Fruit fly (Drosophila melanogaster) whole organism, pupa: ENCODE data around the gene CG43954.

Experiments used
- CG10348 ChIP-seq: fragments of 200-800 bp; sonication (Bioruptor generic); IDR thresholded peaks from 2 replicates; pipeline ENCODE4 v1.3.6; 2022; ENCODE audit warnings: missing biosample characterization, missing genetic modification characterization
- CG12605 ChIP-seq: fragments of 200-800 bp; sonication (Bioruptor generic); IDR thresholded peaks from 2 replicates; pipeline ENCODE4 v1.3.6; 2022; ENCODE audit warnings: missing biosample characterization, missing genetic modification characterization
- CG13204 ChIP-seq: fragments of 200-800 bp; sonication (Bioruptor generic); optimal IDR thresholded peaks from 2 replicates; lab custom pipeline; 2018; ENCODE audit warnings: missing biosample characterization, mild to moderate bottlenecking, missing genetic modification characterization, moderate library complexity
- CG14655 ChIP-seq: fragments of 200-800 bp; sonication (Bioruptor generic); optimal IDR thresholded peaks from 3 replicates; lab custom pipeline; 2017; ENCODE audit warnings: mild to moderate bottlenecking, missing biosample characterization, missing genetic modification reagents, missing genetic modification characterization
- CG15710 ChIP-seq: fragments of 200-800 bp; sonication (Bioruptor generic); optimal IDR thresholded peaks from 2 replicates; lab custom pipeline; 2018; ENCODE audit warnings: missing biosample characterization, mild to moderate bottlenecking, missing genetic modification characterization, moderate library complexity
- CG17806 ChIP-seq: fragments of 200-800 bp; sonication (Bioruptor generic); optimal IDR thresholded peaks from 2 replicates; lab custom pipeline; 2018; ENCODE audit warnings: missing biosample characterization, mild to moderate bottlenecking, missing genetic modification characterization, moderate library complexity
- CG32121 ChIP-seq: fragments of 200-800 bp; sonication (Bioruptor generic); IDR thresholded peaks from 2 replicates; pipeline ENCODE4 v1.3.6; 2022; ENCODE audit warnings: missing biosample characterization, missing genetic modification characterization
- CG34367 ChIP-seq: fragments of 200-800 bp; sonication (Bioruptor generic); optimal IDR thresholded peaks from 2 replicates; lab custom pipeline; 2018; ENCODE audit warnings: missing biosample characterization, mild to moderate bottlenecking, missing genetic modification characterization
- CG4496 ChIP-seq: fragments of 200-800 bp; sonication (Bioruptor generic); IDR thresholded peaks from 3 replicates; pipeline ENCODE4 v1.3.6; 2022; ENCODE audit warnings: missing biosample characterization, missing genetic modification characterization
- CG8159 ChIP-seq: fragments of 200-800 bp; sonication (Bioruptor generic); optimal IDR thresholded peaks from 3 replicates; lab custom pipeline; 2018; ENCODE audit warnings: missing biosample characterization, mild to moderate bottlenecking, missing genetic modification characterization, moderate library complexity
- CG8301 ChIP-seq: fragments of 200-800 bp; sonication (Bioruptor generic); optimal IDR thresholded peaks from 2 replicates; lab custom pipeline; 2018; ENCODE audit warnings: missing biosample characterization, mild to moderate bottlenecking, missing genetic modification characterization
- CG9948 ChIP-seq: fragments of 200-800 bp; sonication (Bioruptor generic); optimal IDR thresholded peaks from 2 replicates; lab custom pipeline; 2018; ENCODE audit warnings: missing biosample characterization, mild to moderate bottlenecking, missing genetic modification characterization, moderate library complexity
- D1 ChIP-seq: fragments of 200-800 bp; sonication (Bioruptor generic); optimal IDR thresholded peaks from 2 replicates; lab custom pipeline; 2018; ENCODE audit warnings: missing biosample characterization, mild to moderate bottlenecking, missing genetic modification characterization, moderate library complexity
- EcR ChIP-seq: fragments of 200-800 bp; sonication (Bioruptor generic); optimal IDR thresholded peaks from 3 replicates; lab custom pipeline; 2019; ENCODE audit warnings: missing biosample characterization, missing genetic modification characterization, mild to moderate bottlenecking, moderate library complexity, missing genetic modification reagents
- Ets98B ChIP-seq: fragments of 200-800 bp; sonication (Bioruptor generic); IDR thresholded peaks from 2 replicates; pipeline ENCODE4 v1.3.6; 2022; ENCODE audit warnings: missing biosample characterization, missing genetic modification characterization
- Pif1A ChIP-seq: fragments of 200-800 bp; sonication (Bioruptor generic); optimal IDR thresholded peaks from 3 replicates; lab custom pipeline; 2016; ENCODE audit warnings: missing biosample characterization, missing genetic modification characterization
- Pif1B ChIP-seq: fragments of 200-800 bp; sonication (Bioruptor generic); optimal IDR thresholded peaks from 3 replicates; lab custom pipeline; 2016; ENCODE audit warnings: missing biosample characterization, missing genetic modification characterization
- Snoo ChIP-seq: fragments of 200-800 bp; sonication (Bioruptor generic); optimal IDR thresholded peaks from 3 replicates; lab custom pipeline; 2017; ENCODE audit warnings: missing biosample characterization, mild to moderate bottlenecking, missing genetic modification characterization, inconsistent platforms
- fd96Ca ChIP-seq: fragments of 200-800 bp; sonication (Bioruptor generic); IDR thresholded peaks from 3 replicates; pipeline ENCODE4 v1.3.6; 2022; ENCODE audit warnings: missing biosample characterization, missing genetic modification characterization
- gl ChIP-seq: fragments of 200-800 bp; sonication (Bioruptor generic); optimal IDR thresholded peaks from 2 replicates; lab custom pipeline; 2018; ENCODE audit warnings: missing biosample characterization, mild to moderate bottlenecking, missing genetic modification characterization
- rn ChIP-seq: fragments of 200-800 bp; sonication (Bioruptor generic); IDR thresholded peaks from 2 replicates; pipeline ENCODE4 v1.3.6; 2022; ENCODE audit warnings: missing biosample characterization, missing genetic modification characterization

Gene CG43954

dm6 chr3L:16664146-16664722 is 47.2 kb downstream of the CG43954 start:
- TF ChIP-seq CG13204 (no peak), Pif1A (no peak), CG8301 (tag; lab: Kevin White, UChicago) (no peak), CG12605 (no peak), CG9948 (tag; lab: Kevin White, UChicago) (no peak), CG17806 (tag; lab: Kevin White, UChicago) (no peak), EcR (GFP tag; lab: Kevin White, UChicago) (no peak), CG8159 (tag; lab: Kevin White, UChicago) (no peak), CG34367 (tag; lab: Kevin White, UChicago) (no peak), CG14655 (GFP tag; lab: Kevin White, UChicago) (no peak), Pif1B (GFP tag; lab: Kevin White, UChicago) (no peak), D1 (no peak), CG4496 (GFP tag; lab: Robert Waterston, UW) (no peak), CG15710 (tag; lab: Kevin White, UChicago) (no peak)

dm6 chr3L:16661167-16662109 is 50.0 kb downstream of the CG43954 start, which contains the start of gene Baldspot:
Gene Baldspot (minus strand): TSS chr3L:16661615.
- peak; percentile 88 for TF ChIP-seq CG8159 (tag; lab: Kevin White, UChicago)
- TF ChIP-seq CG32121 (GFP tag; lab: Robert Waterston, UW) = peak; percentile 63; the same call in 1 of the 2 replicates
- TF ChIP-seq CG8301 (tag; lab: Kevin White, UChicago) = peak; percentile 91
- TF ChIP-seq CG10348 (GFP tag; lab: Robert Waterston, UW) = no peak
- TF ChIP-seq CG15710 (tag; lab: Kevin White, UChicago) = peak; percentile 44
- peak; percentile 70 for TF ChIP-seq gl (tag; lab: Kevin White, UChicago)
- peak; percentile 93 for TF ChIP-seq Pif1A
- peak; percentile 64 for TF ChIP-seq EcR (GFP tag; lab: Kevin White, UChicago)
- TF ChIP-seq CG9948 (tag; lab: Kevin White, UChicago) = peak; percentile 81
- no peak for TF ChIP-seq rn
- peak; percentile 27 for TF ChIP-seq CG34367 (tag; lab: Kevin White, UChicago)
- peak; percentile 84 for TF ChIP-seq Pif1B (GFP tag; lab: Kevin White, UChicago)
- TF ChIP-seq fd96Ca = peak; percentile 85
- TF ChIP-seq CG12605 = peak; percentile 69
- peak; percentile 50 for TF ChIP-seq CG4496 (GFP tag; lab: Robert Waterston, UW)
- TF ChIP-seq Snoo = peak; percentile 62
- peak; percentile 66 for TF ChIP-seq Ets98B (GFP tag; lab: Robert Waterston, UW)
- TF ChIP-seq D1 = peak; percentile 85
- TF ChIP-seq CG17806 (tag; lab: Kevin White, UChicago) = peak; percentile 79
- peak; percentile 90 for TF ChIP-seq CG14655 (GFP tag; lab: Kevin White, UChicago)
- no peak for TF ChIP-seq CG13204

- TF ChIP-seq CG8159 (tag; lab: Kevin White, UChicago) (peak; percentile 98), Ets98B (GFP tag; lab: Robert Waterston, UW) (peak; percentile 89), Pif1A (peak; percentile 97), CG8301 (tag; lab: Kevin White, UChicago) (peak; percentile 97), fd96Ca (peak; percentile 95), rn (peak; percentile 96), CG9948 (tag; lab: Kevin White, UChicago) (peak; percentile 98), gl (tag; lab: Kevin White, UChicago) (peak; percentile 90), CG12605 (peak; percentile 87), CG34367 (tag; lab: Kevin White, UChicago) (peak; percentile 92), Snoo (peak; percentile 97), Pif1B (GFP tag; lab: Kevin White, UChicago) (peak; percentile 96), D1 (peak; percentile 98), CG32121 (GFP tag; lab: Robert Waterston, UW) (peak; percentile 94), CG13204 (peak; percentile 84), CG15710 (tag; lab: Kevin White, UChicago) (peak; percentile 98), CG10348 (GFP tag; lab: Robert Waterston, UW) (peak; percentile 75; the same call in 1 of the 2 replicates), CG14655 (GFP tag; lab: Kevin White, UChicago) (peak; percentile 99), CG17806 (tag; lab: Kevin White, UChicago) (peak; percentile 96), CG4496 (GFP tag; lab: Robert Waterston, UW) (peak; percentile 96), EcR (GFP tag; lab: Kevin White, UChicago) (peak; percentile 7)
- TF ChIP-seq, all 21 proteins: peak for 21
Measured at dm6 chr3L:16659959-16660870, 51.3 kb downstream of the CG43954 start.

DNA sequence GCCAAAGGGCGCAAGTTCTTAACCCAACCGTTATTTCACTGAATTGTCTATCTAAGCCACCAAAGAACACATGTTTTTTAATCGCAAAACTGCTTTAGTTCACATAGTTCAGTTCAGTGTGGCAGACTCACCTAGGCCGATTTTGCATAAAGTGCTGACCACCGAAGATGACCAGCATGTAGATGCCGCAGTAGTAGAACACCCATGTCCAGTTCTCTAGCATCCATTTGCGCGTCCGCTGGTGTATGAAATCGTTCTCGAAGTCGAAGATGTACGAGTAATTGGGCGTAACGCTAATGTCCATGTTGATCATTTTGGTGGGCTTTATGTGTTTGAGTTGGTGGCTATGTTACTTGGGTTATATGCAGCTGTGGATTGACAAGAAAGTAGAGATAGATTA is 52.4 kb downstream of the CG43954 start:
- TF ChIP-seq CG17806 (tag; lab: Kevin White, UChicago) = no peak
- TF ChIP-seq CG15710 (tag; lab: Kevin White, UChicago) = no peak
- no peak for TF ChIP-seq Ets98B (GFP tag; lab: Robert Waterston, UW)
- TF ChIP-seq CG8159 (tag; lab: Kevin White, UChicago) = no peak
- TF ChIP-seq CG8301 (tag; lab: Kevin White, UChicago) = no peak
- TF ChIP-seq Pif1A = no peak
- no peak for TF ChIP-seq CG13204
- TF ChIP-seq CG32121 (GFP tag; lab: Robert Waterston, UW) = no peak
- no peak for TF ChIP-seq CG9948 (tag; lab: Kevin White, UChicago)
- TF ChIP-seq rn = no peak
